Fruit fly (Drosophila melanogaster) whole organism, wandering third instar larva: Measurements from ENCODE around the gene Trxr1.

Experiments
- Abd-B ChIP-seq: fragments of >200 bp; optimal IDR thresholded peaks from 2 replicates; lab custom pipeline; 2017; ENCODE audit warnings: missing biosample characterization, missing genetic modification characterization
- CG32264 ChIP-seq: fragments of 200-800 bp; sonication (Bioruptor generic); optimal IDR thresholded peaks from 2 replicates; lab custom pipeline; 2016; ENCODE audit warnings: missing biosample characterization, missing genetic modification characterization
- CG9705 ChIP-seq: fragments of 200-800 bp; sonication (Bioruptor generic); optimal IDR thresholded peaks from 2 replicates; lab custom pipeline; 2018; ENCODE audit warnings: missing biosample characterization, mild to moderate bottlenecking, missing genetic modification characterization
- CrebA ChIP-seq: fragments of 200-800 bp; sonication (Bioruptor generic); optimal IDR thresholded peaks from 2 replicates; lab custom pipeline; 2016; ENCODE audit warnings: missing biosample characterization, mild to moderate bottlenecking, missing genetic modification characterization, borderline replicate concordance
- Dfd ChIP-seq: fragments of >200 bp; optimal IDR thresholded peaks from 2 replicates; lab custom pipeline; 2017; ENCODE audit warnings: missing biosample characterization, missing genetic modification characterization
- Dif ChIP-seq: fragments of 200-275, 200-300 bp; sonication (Bioruptor generic); optimal IDR thresholded peaks from 2 replicates; lab custom pipeline; 2018; ENCODE audit warnings: missing biosample characterization, missing genetic modification characterization; ENCODE audit not compliant: partially characterized antibody
- GATAd ChIP-seq: sonication (Bioruptor generic); optimal IDR thresholded peaks from 2 replicates; lab custom pipeline; 2016; ENCODE audit warnings: missing biosample characterization, missing genetic modification characterization
- HLH106 ChIP-seq: fragments of 200-800 bp; optimal IDR thresholded peaks from 3 replicates; lab custom pipeline; 2019; ENCODE audit warnings: missing biosample characterization, mild to moderate bottlenecking, missing genetic modification characterization, moderate library complexity
- Hnf4 ChIP-seq: fragments of 200-800 bp; sonication (Bioruptor generic); optimal IDR thresholded peaks from 2 replicates; lab custom pipeline; 2016; ENCODE audit warnings: missing biosample characterization, mild to moderate bottlenecking, missing genetic modification characterization
- Hr78 ChIP-seq: fragments of >200 bp; optimal IDR thresholded peaks from 2 replicates; lab custom pipeline; 2017; ENCODE audit warnings: missing biosample characterization, missing genetic modification characterization
- Hr83 ChIP-seq: fragments of 200-300 bp; sonication (Bioruptor generic); optimal IDR thresholded peaks from 2 replicates; lab custom pipeline; 2016; ENCODE audit warnings: missing biosample characterization, mild to moderate bottlenecking, missing genetic modification characterization, moderate library complexity; ENCODE audit not compliant: poor library complexity, severe bottlenecking
- Jra ChIP-seq: sonication (Bioruptor generic); optimal IDR thresholded peaks from 2 replicates; lab custom pipeline; 2016; ENCODE audit warnings: missing biosample characterization, missing genetic modification characterization
- Mio ChIP-seq: sonication (Bioruptor generic); optimal IDR thresholded peaks from 2 replicates; lab custom pipeline; 2016; ENCODE audit warnings: missing biosample characterization, missing genetic modification characterization
- Myc ChIP-seq: fragments of >200 bp; optimal IDR thresholded peaks from 2 replicates; lab custom pipeline; 2017
- N ChIP-seq: fragments of >200 bp; optimal IDR thresholded peaks from 2 replicates; lab custom pipeline; 2018; ENCODE audit warnings: missing biosample characterization, missing external identifiers, missing genetic modification characterization
- OdsH ChIP-seq: fragments of 200-800 bp; sonication (Bioruptor generic); optimal IDR thresholded peaks from 2 replicates; lab custom pipeline; 2016; ENCODE audit warnings: missing biosample characterization, mild to moderate bottlenecking, missing genetic modification characterization
- Sp1 ChIP-seq: fragments of 200-800 bp; sonication (Bioruptor generic); optimal IDR thresholded peaks from 3 replicates; lab custom pipeline; 2019; ENCODE audit warnings: missing biosample characterization, mild to moderate bottlenecking, missing genetic modification characterization, moderate library complexity
- Vsx2 ChIP-seq: fragments of 200-300, 225-300 bp; sonication (Bioruptor generic); optimal IDR thresholded peaks from 2 replicates; lab custom pipeline; 2018; ENCODE audit warnings: missing biosample characterization, missing genetic modification characterization; ENCODE audit not compliant: partially characterized antibody
- br ChIP-seq: fragments of 200-800 bp; sonication (Bioruptor generic); optimal IDR thresholded peaks from 2 replicates; lab custom pipeline; 2016; ENCODE audit warnings: missing biosample characterization, missing genetic modification characterization
- dmrt93B ChIP-seq: fragments of 200-800 bp; sonication (Bioruptor generic); optimal IDR thresholded peaks from 2 replicates; lab custom pipeline; 2018; ENCODE audit warnings: missing biosample characterization, mild to moderate bottlenecking, missing genetic modification characterization
- dsf ChIP-seq: sonication (Bioruptor generic); optimal IDR thresholded peaks from 2 replicates; lab custom pipeline; 2016; ENCODE audit warnings: missing biosample characterization, missing genetic modification characterization, borderline replicate concordance
- ey ChIP-seq: fragments of 200-800 bp; sonication (Bioruptor generic); optimal IDR thresholded peaks from 2 replicates; lab custom pipeline; 2016; ENCODE audit warnings: missing biosample characterization, missing genetic modification characterization
- foxo ChIP-seq, 2 experiments: fragments of 200-800 bp; sonication (Bioruptor generic); optimal IDR thresholded peaks; 2 replicates in 1 of 2; 3 replicates in 1 of 2; lab custom pipeline; 2016 to 2017; ENCODE audit warnings: missing biosample characterization in 2 of 2, missing genetic modification characterization in 2 of 2
- fru ChIP-seq: fragments of 200-800 bp; sonication (Bioruptor generic); optimal IDR thresholded peaks from 3 replicates; lab custom pipeline; 2016; ENCODE audit warnings: missing biosample characterization, mild to moderate bottlenecking, missing genetic modification characterization
- h ChIP-seq: fragments of 200-800 bp; sonication (Bioruptor generic); optimal IDR thresholded peaks from 3 replicates; lab custom pipeline; 2016; ENCODE audit warnings: missing biosample characterization, mild to moderate bottlenecking, missing genetic modification characterization
- jim ChIP-seq: fragments of 175-275, 200-325 bp; sonication (Bioruptor generic); optimal IDR thresholded peaks from 2 replicates; lab custom pipeline; 2016; ENCODE audit warnings: missing biosample characterization, mild to moderate bottlenecking, missing genetic modification characterization
- lola ChIP-seq: fragments of >200 bp; optimal IDR thresholded peaks from 2 replicates; lab custom pipeline; 2017; ENCODE audit warnings: missing biosample characterization, missing genetic modification characterization
- pan ChIP-seq: fragments of >200 bp; optimal IDR thresholded peaks from 2 replicates; lab custom pipeline; 2017
- psq ChIP-seq: fragments of 200-800 bp; sonication (Bioruptor generic); optimal IDR thresholded peaks from 3 replicates; lab custom pipeline; 2017; ENCODE audit warnings: missing biosample characterization, mild to moderate bottlenecking, missing genetic modification characterization, moderate library complexity
- rgr ChIP-seq: fragments of 200-800 bp; sonication (Bioruptor generic); optimal IDR thresholded peaks from 3 replicates; lab custom pipeline; 2016; ENCODE audit warnings: missing biosample characterization, mild to moderate bottlenecking, missing genetic modification characterization
- sage ChIP-seq: fragments of 200-800 bp; sonication (Bioruptor generic); optimal IDR thresholded peaks from 2 replicates; lab custom pipeline; 2016; ENCODE audit warnings: missing biosample characterization, mild to moderate bottlenecking, missing genetic modification characterization
- sv ChIP-seq: fragments of 200-800 bp; sonication (Bioruptor generic); optimal IDR thresholded peaks from 3 replicates; lab custom pipeline; 2016; ENCODE audit warnings: missing biosample characterization, missing genetic modification characterization
- tai ChIP-seq: sonication (Bioruptor generic); optimal IDR thresholded peaks from 2 replicates; lab custom pipeline; 2016; ENCODE audit warnings: missing biosample characterization, missing genetic modification characterization
- usp ChIP-seq: fragments of >200 bp; optimal IDR thresholded peaks from 2 replicates; lab custom pipeline; 2017; ENCODE audit warnings: missing biosample characterization, missing genetic modification characterization
- woc ChIP-seq: sonication (Bioruptor generic); optimal IDR thresholded peaks from 2 replicates; lab custom pipeline; 2016; ENCODE audit warnings: missing biosample characterization, mild to moderate bottlenecking, missing genetic modification characterization

Trxr1 gene

DNA sequence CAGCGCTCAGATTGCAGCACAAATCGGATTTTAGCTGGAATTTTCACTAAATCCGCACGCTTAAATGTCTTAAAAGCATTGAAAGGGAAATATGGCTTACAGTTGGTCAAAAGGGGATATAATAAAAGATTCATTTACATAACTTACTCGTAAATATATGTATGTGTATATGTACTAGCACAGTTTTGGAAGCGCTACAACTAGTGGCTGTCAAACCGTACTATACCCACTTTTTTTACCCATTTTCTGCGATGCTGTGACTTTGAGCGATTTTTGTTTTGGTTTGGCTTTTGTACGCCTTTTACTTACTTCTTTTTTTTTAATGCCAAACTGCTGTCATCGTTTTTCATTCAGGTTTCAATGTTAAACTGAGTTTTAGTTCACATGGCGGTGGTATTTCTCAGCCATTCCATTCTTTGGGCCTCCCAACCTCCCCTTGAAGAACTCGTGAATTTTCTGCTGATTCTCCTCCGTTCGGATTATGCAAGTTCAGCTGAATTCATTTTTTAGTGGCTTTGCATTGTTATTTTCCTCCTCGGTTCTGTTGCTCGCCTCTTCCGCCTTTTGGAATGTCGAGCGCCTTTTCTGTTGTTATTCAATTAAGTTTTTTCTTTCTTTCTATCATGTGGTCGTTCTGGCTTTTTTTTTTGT, 8.3 kb upstream of the Trxr1 start:
- no peak for TF ChIP-seq N (GFP tag; lab: Kevin White, UChicago)
- TF ChIP-seq h (GFP tag; lab: Kevin White, UChicago): no peak
- TF ChIP-seq, all 38 proteins: peak for 0

DNA sequence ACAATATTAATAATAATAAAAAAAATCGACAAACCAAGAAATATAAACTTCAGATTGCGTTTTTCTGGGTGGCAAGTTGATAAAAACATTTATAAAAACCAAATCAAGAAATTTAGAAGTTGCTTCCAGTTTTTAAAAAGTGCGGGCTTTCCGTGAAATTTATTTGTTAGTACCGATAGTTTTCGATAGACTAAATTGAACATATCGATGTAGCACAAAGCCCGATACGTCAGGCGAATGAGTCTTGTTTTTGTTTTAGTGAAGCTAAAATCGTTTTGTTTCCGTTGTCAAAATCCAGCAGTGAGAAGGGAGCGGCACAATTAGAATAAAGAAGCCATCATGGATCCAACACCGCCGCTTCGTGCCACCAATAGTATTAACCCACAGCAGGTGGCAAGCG, 1.9 kb upstream of the Trxr1 start, which contains the start of gene CG2147:
Gene CG2147 (plus strand): TSS at position 254 of the 400 bp plus-strand sequence.
- peak; percentile 37 for TF ChIP-seq sage
- TF ChIP-seq Abd-B (GFP tag; lab: Kevin White, UChicago): no peak

DNA sequence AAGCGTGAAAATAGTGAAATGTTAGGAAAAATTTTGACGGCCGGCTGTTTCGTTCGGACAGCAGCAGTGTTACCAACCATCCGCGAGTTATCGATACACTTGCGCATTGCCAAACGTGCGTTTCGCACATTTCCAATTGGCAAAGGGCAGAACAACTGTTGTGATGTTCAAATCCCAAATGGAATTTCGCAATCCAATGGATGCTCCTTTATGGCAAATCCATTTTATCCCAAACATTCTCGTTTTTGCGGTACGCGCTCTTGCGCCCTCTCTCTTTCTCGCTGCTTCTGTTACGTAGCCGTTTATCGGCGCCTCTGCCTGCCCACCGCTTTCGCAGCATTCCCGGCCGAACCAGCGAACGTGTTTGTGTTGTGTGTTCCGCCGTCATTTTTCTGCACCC, 923 bp downstream of the Trxr1 start:
- TF ChIP-seq sage (no peak), lola (GFP tag; lab: Kevin White, UChicago) (no peak), N (GFP tag; lab: Kevin White, UChicago) (no peak), Hnf4 (GFP tag; lab: Kevin White, UChicago) (no peak), CG32264 (GFP tag; lab: Kevin White, UChicago) (no peak), h (GFP tag; lab: Kevin White, UChicago) (no peak), psq (GFP tag; lab: Kevin White, UChicago) (peak; percentile 96)

DNA sequence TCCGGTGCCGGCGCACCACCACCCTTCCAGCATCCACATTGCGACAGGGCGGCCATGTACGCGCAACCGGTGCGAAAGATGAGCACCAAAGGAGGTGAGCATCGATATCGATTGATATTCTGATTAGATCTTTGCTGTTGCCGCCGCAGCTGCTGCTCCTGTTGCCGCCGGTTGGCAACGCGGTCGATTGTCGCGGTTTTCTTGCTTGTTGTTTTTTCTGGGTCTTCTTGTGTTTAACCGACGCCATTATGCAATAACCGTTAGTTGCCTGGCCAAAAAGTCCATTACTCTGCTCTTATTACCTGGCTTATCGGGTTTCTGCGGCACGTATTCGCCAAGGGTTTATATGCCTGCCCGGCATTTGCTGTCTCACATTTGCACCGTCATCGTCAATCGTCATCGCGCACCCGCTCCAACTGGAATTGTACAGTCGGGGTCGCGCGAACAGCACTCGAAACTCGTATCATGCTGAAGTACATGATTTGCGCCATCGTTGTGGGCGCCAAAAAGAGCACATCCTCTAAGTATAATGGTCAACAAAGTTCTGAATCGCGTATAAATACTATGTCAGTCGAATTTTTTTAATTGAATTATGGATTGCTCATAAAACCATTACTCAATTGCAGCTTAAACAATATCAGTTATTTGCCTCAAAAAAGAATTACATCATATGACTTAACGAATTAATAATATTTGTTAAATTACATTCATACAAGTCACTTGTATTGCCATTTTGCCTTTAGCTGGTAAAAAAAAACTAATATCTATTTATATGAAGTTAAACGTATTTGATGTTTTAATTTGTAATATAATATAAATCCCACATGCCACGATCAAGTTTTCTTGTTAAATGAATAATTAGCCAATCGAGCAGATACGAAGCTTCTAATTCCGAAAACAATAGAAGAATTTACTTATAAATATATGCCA, 1.9 kb downstream of the Trxr1 start, which contains the start of gene sni:
Gene sni (minus strand): TSS at position 51 of the 930 bp plus-strand sequence.
- TF ChIP-seq Jra (GFP tag; lab: Kevin White, UChicago) (no peak), CrebA (GFP tag; lab: Kevin White, UChicago) (no peak), OdsH (GFP tag; lab: Kevin White, UChicago) (peak; percentile 62), Abd-B (GFP tag; lab: Kevin White, UChicago) (no peak), Myc (lab: Kevin White, UChicago) (no peak), dmrt93B (no peak), Mio (GFP tag; lab: Kevin White, UChicago) (no peak), Dif (GFP tag; lab: Kevin White, UChicago) (no peak), dsf (no peak), fru (GFP tag; lab: Kevin White, UChicago) (peak; percentile 69), CG32264 (GFP tag; lab: Kevin White, UChicago) (peak; percentile 1), psq (GFP tag; lab: Kevin White, UChicago) (no peak), Hr83 (GFP tag; lab: Kevin White, UChicago) (no peak), GATAd (GFP tag; lab: Kevin White, UChicago) (no peak), lola (GFP tag; lab: Kevin White, UChicago) (no peak), sv (no peak), h (GFP tag; lab: Kevin White, UChicago) (peak; percentile 68), usp (GFP tag; lab: Kevin White, UChicago) (no peak), Dfd (GFP tag; lab: Kevin White, UChicago) (no peak), Sp1 (GFP tag; lab: Kevin White, UChicago) (peak; percentile 60), br (GFP tag; lab: Kevin White, UChicago) (no peak), woc (GFP tag; lab: Kevin White, UChicago) (peak; percentile 54), Hr78 (no peak), pan (lab: Kevin White, UChicago) (no peak), ey (peak; percentile 56), rgr (GFP tag; lab: Kevin White, UChicago) (peak; percentile 65), tai (GFP tag; lab: Kevin White, UChicago) (no peak), Vsx2 (GFP tag; lab: Kevin White, UChicago) (no peak), jim (GFP tag; lab: Kevin White, UChicago) (no peak), foxo (GFP tag; optimal IDR thresholded peaks at IDR 0.05; lab: Kevin White, UChicago) (peak in 1 of 2 experiments; percentile 61), CG9705 (GFP tag; lab: Kevin White, UChicago) (no peak), HLH106 (tag; lab: Kevin White, UChicago) (peak; percentile 57), N (GFP tag; lab: Kevin White, UChicago) (no peak), Hnf4 (GFP tag; lab: Kevin White, UChicago) (no peak), sage (no peak)
- TF ChIP-seq, all 38 proteins: peak for 10
